Worm (Caenorhabditis elegans) whole organism, young adult: ENCODE measurements around the gene nhr-159.

Source experiments
- B0336.3 ChIP-seq: fragments of 200-800 bp; sonication (Bioruptor generic); IDR thresholded peaks from 2 replicates; pipeline ENCODE4 v1.3.6; 2022; ENCODE audit warnings: missing genetic modification characterization, missing compliant biosample characterization
- F33H1.4 ChIP-seq: fragments of 200-800 bp; sonication (Bioruptor generic); IDR thresholded peaks from 2 replicates; pipeline ENCODE4 v1.3.6; 2022; ENCODE audit warnings: missing genetic modification reagents, missing genetic modification characterization, missing compliant biosample characterization
- Y95B8A.8 ChIP-seq: fragments of 200-800 bp; sonication (Bioruptor generic); IDR thresholded peaks from 2 replicates; pipeline ENCODE4 v1.3.6; 2022; ENCODE audit warnings: missing genetic modification reagents, missing genetic modification characterization, missing compliant biosample characterization
- ama-1 ChIP-seq, 3 experiments: fragments of 150-350 bp in 1 of 3; sonication (generic microtip) in 2 of 3; optimal IDR thresholded peaks; 2 replicates each; lab custom pipeline; 2014 to 2018; ENCODE audit warnings: missing biosample characterization in 2 of 3, missing genetic modification characterization in 2 of 3, missing genetic modification reagents in 2 of 3
- cebp-1 ChIP-seq, 2 experiments: fragments of 200-800 bp in 1 of 2; sonication (Bioruptor generic) in 1 of 2; sonication (generic microtip) in 1 of 2; IDR thresholded peaks in 1 of 2; optimal IDR thresholded peaks in 1 of 2; 2 replicates each; pipeline versions ENCODE4 v1.3.6 to Lab custom; 2017 to 2022; ENCODE audit warnings: missing compliant biosample characterization in 2 of 2, missing genetic modification characterization in 2 of 2, mild to moderate bottlenecking in 1 of 2, missing genetic modification reagents in 1 of 2, moderate library complexity in 1 of 2
- ceh-100 ChIP-seq: fragments of 200-800 bp; sonication (Bioruptor generic); IDR thresholded peaks from 2 replicates; pipeline ENCODE4 v1.3.6; 2022; ENCODE audit warnings: missing genetic modification reagents, missing genetic modification characterization, missing compliant biosample characterization
- egl-44 ChIP-seq: fragments of 200-800 bp; sonication (Bioruptor generic); IDR thresholded peaks from 2 replicates; pipeline ENCODE4 v1.3.6; 2022; ENCODE audit warnings: missing genetic modification reagents, missing genetic modification characterization, missing compliant biosample characterization
- nfya-1 ChIP-seq: sonication (generic microtip); optimal IDR thresholded peaks from 2 replicates; lab custom pipeline; 2017; ENCODE audit warnings: antibody characterized with exemption, missing compliant biosample characterization, missing genetic modification characterization, borderline replicate concordance; ENCODE audit not compliant: insufficient read depth
- rec-8 ChIP-seq, 2 experiments: sonication (generic microtip); optimal IDR thresholded peaks; 2 replicates each; lab custom pipeline; 2016; ENCODE audit warnings: mild to moderate bottlenecking in 2 of 2, missing genetic modification characterization in 2 of 2, missing genetic modification reagents in 2 of 2, missing genotype in 2 of 2, missing biosample characterization in 1 of 2, missing compliant biosample characterization in 1 of 2, moderate library complexity in 1 of 2
- sdz-38 ChIP-seq: sonication (generic microtip); optimal IDR thresholded peaks from 2 replicates; lab custom pipeline; 2016; ENCODE audit warnings: missing genotype, missing genetic modification characterization, missing compliant biosample characterization
- sea-2 ChIP-seq: fragments of 200-800 bp; sonication (Bioruptor generic); IDR thresholded peaks from 2 replicates; pipeline ENCODE4 v1.3.6; 2022; ENCODE audit warnings: missing genetic modification characterization, missing compliant biosample characterization
- snpc-4 ChIP-seq, 5 experiments: fragments of 150-350 bp in 1 of 5; sonication (generic microtip) in 4 of 5; optimal IDR thresholded peaks; 2 replicates each; lab custom pipeline; 2014 to 2018; ENCODE audit warnings: missing genetic modification characterization in 5 of 5, missing biosample characterization in 3 of 5, antibody characterized with exemption in 2 of 5, mild to moderate bottlenecking in 2 of 5, missing compliant biosample characterization in 2 of 5, missing genotype in 2 of 5, moderate library complexity in 2 of 5, missing genetic modification reagents in 1 of 5
- tbp1 ChIP-seq: fragments of 200-800 bp; sonication (Bioruptor generic); optimal IDR thresholded peaks from 2 replicates; lab custom pipeline; 2018; ENCODE audit warnings: mild to moderate bottlenecking, missing genetic modification characterization, missing compliant biosample characterization
- unc-62 ChIP-seq: fragments of 150-350 bp; optimal IDR thresholded peaks from 2 replicates; lab custom pipeline; 2014; ENCODE audit warnings: missing biosample characterization, missing genetic modification reagents, missing genetic modification characterization

DNA sequence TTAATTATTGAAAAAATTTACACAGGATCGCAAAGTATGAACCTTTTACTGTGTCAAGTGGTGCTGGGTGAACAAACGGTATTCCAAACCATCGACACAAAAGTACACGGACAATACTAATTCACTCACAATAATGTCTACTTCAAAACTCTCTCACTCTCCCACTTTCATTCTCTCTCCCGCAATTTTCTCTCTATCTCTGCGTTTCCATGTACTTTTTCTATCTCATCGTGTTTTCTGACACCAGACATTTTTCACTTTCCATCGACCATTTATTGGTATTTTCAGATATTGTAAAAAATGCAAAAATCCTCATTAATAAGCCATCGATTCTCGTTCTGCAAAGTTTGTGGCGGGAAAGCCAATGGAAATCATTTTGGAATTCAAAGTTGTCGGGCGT lies 27.7 kb upstream of the nhr-159 start, which contains the start of gene nhr-156:
- no peak for TF ChIP-seq tbp1 (GFP tag; lab: Kevin White, UChicago)
- no peak for TF ChIP-seq B0336.3 (GFP tag; lab: Robert Waterston, UW)
- no peak for TF ChIP-seq egl-44 (GFP tag; lab: Robert Waterston, UW)
- no peak for TF ChIP-seq sdz-38
- no peak for TF ChIP-seq snpc-4 (GFP tag; optimal IDR thresholded peaks at IDR 0.05; lab: Kevin White, UChicago)
- TF ChIP-seq snpc-4 (tag; optimal IDR thresholded peaks at IDR 0.05; lab: Kevin White, UChicago), result no peak
- TF ChIP-seq ceh-100, result no peak
- TF ChIP-seq ama-1 (optimal IDR thresholded peaks at IDR 0.05; lab: Kevin White, UChicago), result no peak
- TF ChIP-seq ama-1 (GFP tag; optimal IDR thresholded peaks at IDR 0.05; lab: Kevin White, UChicago), result no peak
- TF ChIP-seq sea-2, result no peak
- TF ChIP-seq F33H1.4 (GFP tag; lab: Robert Waterston, UW), result no peak
- no peak for TF ChIP-seq nfya-1
- no peak for TF ChIP-seq unc-62 (GFP tag; lab: Kevin White, UChicago)
- no peak for TF ChIP-seq rec-8 (tag; optimal IDR thresholded peaks at IDR 0.05; lab: Kevin White, UChicago)
- TF ChIP-seq Y95B8A.8 (GFP tag; lab: Robert Waterston, UW), result no peak
- no peak for TF ChIP-seq cebp-1 (GFP tag; IDR thresholded peaks at IDR 0.05; lab: Robert Waterston, UW)
- no peak for TF ChIP-seq cebp-1 (tag; optimal IDR thresholded peaks at IDR 0.05; lab: Kevin White, UChicago)
